Fruit fly (Drosophila melanogaster) ovary, adult (tissue): ENCODE measurements around the gene CG3091.

Experiments
- CG17801 ChIP-seq: fragments of 200-800 bp; optimal IDR thresholded peaks from 2 replicates; lab custom pipeline; 2019; ENCODE audit warnings: missing biosample characterization, mild to moderate bottlenecking, missing genetic modification characterization, moderate library complexity; ENCODE audit not compliant: partially characterized antibody

CG3091 gene

dm6 chrX:2254020-2254626, at the start of gene CG3091:
CG3091 (minus strand) TSS chrX:2254197.
- peak; percentile 18 for TF ChIP-seq CG17801 (GFP tag; lab: Kevin White, UChicago)

dm6 chrX:2302875-2303274, 48.9 kb upstream of the CG3091 start:
- TF ChIP-seq CG17801 (GFP tag; lab: Kevin White, UChicago): no peak

dm6 chrX:2301613-2302522, 47.9 kb upstream of the CG3091 start:
- peak; percentile 65 for TF ChIP-seq CG17801 (GFP tag; lab: Kevin White, UChicago)

DNA sequence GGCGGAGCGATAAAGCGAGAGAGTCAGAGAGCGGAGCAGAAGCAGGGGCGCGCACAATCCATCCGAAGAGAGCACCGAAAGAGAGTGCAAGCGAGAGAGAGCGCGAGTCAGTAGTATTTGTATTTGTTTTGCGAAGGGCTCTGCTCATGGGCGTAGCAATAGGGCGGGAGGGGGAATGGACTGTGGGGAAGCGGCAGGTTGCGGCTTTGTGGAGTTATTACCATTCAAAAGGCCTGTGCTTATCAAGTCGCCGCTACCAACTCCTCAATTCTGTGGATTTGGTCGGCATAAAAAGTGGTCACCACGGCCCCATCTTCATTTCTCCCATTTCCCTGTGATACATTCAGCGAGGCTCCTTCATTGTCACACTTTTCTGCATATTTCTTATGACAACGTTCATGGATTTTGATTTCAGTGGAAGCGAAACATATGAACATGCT, 47.1 kb upstream of the CG3091 start:
- peak; percentile 76 for TF ChIP-seq CG17801 (GFP tag; lab: Kevin White, UChicago)

DNA sequence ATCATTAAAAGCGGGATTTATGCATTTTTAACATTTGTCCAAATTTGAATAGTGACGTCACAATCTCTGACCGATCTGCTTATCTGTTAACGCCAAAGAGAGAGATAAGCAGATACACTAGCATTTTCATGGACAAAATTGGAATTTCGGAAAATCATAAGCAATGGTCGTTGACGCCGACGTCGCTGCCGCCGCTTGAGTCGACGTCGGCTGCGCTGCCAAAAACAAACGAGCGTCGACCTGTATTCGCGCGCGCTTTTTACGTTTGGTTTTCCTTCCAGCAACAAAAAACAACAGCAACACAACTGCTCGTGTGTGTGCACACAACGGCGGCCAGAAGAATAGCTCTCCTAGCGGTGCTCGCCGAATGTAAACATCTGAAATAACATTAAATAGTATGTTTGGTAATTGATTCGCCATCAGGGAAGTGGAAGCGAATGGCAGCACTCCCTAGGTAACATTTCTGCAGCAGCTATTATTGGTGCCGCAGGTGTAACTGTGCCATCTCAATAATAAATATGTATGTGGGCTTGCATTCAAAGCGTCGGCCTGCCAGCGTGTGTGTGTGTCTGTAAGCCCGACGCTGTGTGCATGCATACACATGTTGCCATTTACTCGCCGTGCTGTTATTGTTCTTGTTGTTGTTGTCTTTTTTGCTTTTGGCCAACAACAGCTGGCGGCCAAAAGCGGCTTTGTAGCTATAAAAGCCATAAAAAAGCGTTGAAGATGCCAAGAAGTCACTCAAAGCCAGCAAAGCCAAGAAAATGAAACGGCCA, 46.5 kb upstream of the CG3091 start:
- TF ChIP-seq CG17801 (GFP tag; lab: Kevin White, UChicago): peak; percentile 96

dm6 chrX:2298708-2299370, 44.8 kb upstream of the CG3091 start:
- peak; percentile 84 for TF ChIP-seq CG17801 (GFP tag; lab: Kevin White, UChicago)

- TF ChIP-seq CG17801 (GFP tag; lab: Kevin White, UChicago): peak; percentile 98
These were observed 43.6 kb upstream of the CG3091 start for dm6 chrX:2297428-2298200.

- peak; percentile 81 for TF ChIP-seq CG17801 (GFP tag; lab: Kevin White, UChicago)
These were observed 42.4 kb upstream of the CG3091 start for dm6 chrX:2296230-2297044.

- TF ChIP-seq CG17801 (GFP tag; lab: Kevin White, UChicago): peak; percentile 39
These were observed 41.6 kb upstream of the CG3091 start, which contains the start of gene Raf for dm6 chrX:2295435-2296229. Raf (plus strand) TSS chrX:2295466.

DNA sequence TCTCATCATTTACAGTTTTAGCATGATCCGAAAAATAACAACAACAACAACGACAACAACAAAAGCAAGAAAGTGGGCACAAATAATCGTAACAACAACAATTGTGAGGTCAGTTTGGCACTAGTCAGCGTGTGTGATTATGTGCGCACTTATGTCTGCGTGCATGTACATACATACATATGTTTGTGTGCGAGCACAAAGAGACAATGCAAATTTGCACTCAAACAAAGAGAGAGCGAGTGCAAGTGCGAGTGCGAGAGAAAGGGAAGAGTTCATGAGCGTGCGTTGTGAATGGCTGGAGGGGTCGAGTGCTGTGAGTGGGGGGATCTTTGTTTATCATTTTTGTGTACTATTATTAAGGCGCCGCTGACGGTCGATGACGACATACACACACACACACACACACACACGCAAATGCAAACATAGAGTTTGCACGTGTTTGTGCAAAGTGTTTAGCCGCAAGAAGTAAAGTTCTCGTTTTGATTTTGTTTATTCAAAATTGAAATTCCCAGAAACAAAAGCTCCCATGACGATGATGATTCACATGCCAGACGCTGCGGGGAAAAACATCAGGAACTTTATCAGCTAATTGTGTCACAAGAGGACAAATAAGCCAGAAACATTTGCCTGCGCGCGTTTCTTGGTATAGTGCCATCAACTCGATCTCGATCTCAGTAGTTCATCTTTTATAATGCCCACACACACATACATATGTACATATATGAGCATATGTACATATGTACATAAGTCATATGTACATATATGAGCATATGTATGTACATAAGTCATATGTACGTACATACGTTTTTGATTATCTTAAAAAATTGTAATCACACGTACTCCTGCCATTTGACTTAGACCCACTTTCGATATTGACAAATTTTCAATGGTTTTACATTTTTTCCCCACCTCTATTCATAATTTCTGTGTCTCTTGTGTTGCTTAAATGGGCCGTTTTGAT, 40.8 kb upstream of the CG3091 start:
- TF ChIP-seq CG17801 (GFP tag; lab: Kevin White, UChicago): peak; percentile 46
